Worm (Caenorhabditis elegans) whole organism, late embryonic: ENCODE data around the gene xpb-1.

Experiments used
- C38D4.7 ChIP-seq: fragments of 200-800 bp; sonication (Bioruptor generic); optimal IDR thresholded peaks from 2 replicates; lab custom pipeline; 2018; ENCODE audit warnings: mild to moderate bottlenecking, missing genetic modification characterization, moderate library complexity, missing compliant biosample characterization
- ama-1 ChIP-seq: fragments of 150-350 bp; optimal IDR thresholded peaks from 2 replicates; lab custom pipeline; 2014
- lin-11 ChIP-seq: fragments of 200-800 bp; sonication (Bioruptor generic); optimal IDR thresholded peaks from 2 replicates; lab custom pipeline; 2018; ENCODE audit warnings: mild to moderate bottlenecking, missing genetic modification characterization, missing compliant biosample characterization
- nhr-232 ChIP-seq: sonication (generic microtip); optimal IDR thresholded peaks from 2 replicates; lab custom pipeline; 2016; ENCODE audit warnings: missing genetic modification characterization, missing compliant biosample characterization
- pag-3 ChIP-seq: sonication (generic microtip); optimal IDR thresholded peaks from 2 replicates; lab custom pipeline; 2016; ENCODE audit warnings: missing compliant biosample characterization, missing genetic modification characterization, borderline replicate concordance

DNA sequence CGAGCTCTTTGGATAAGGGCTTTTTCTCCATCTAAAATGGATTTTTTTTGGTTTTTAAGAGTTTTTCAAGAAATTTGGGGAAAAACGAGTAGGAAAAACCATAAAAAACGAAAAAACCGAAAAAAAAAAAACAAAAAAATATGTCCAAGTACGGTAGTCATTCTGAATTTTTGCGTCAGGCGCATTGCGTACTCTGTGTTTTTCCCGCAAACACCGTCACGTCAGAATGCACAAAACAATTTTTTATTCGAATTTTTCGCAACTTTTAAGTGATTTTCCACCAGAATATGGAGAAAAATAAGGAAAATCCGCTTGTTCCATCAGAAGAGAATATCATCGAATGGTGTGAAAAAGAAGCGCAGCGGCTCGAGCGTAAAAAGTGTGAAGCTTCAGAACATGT lies 54.9 kb downstream of the xpb-1 start, which contains the start of the genes Y66D12A.6 and ceh-92:
- TF ChIP-seq C38D4.7 (GFP tag; lab: Kevin White, UChicago) (no peak), nhr-232 (tag; lab: Kevin White, UChicago) (no peak), ama-1 (lab: Kevin White, UChicago) (no peak), lin-11 (no peak), pag-3 (tag; lab: Kevin White, UChicago) (no peak)
